Fruit fly (Drosophila melanogaster) S2 (cell line): Measurements from ENCODE around the gene AcCoAS.

Source experiments
- CG8478 ChIP-seq: fragments of >200 bp; optimal IDR thresholded peaks from 2 replicates; lab custom pipeline; 2018
- CTCF ChIP-seq, 2 experiments: fragments of >200 bp; optimal IDR thresholded peaks; 2 replicates each; lab custom pipeline; 2018

DNA sequence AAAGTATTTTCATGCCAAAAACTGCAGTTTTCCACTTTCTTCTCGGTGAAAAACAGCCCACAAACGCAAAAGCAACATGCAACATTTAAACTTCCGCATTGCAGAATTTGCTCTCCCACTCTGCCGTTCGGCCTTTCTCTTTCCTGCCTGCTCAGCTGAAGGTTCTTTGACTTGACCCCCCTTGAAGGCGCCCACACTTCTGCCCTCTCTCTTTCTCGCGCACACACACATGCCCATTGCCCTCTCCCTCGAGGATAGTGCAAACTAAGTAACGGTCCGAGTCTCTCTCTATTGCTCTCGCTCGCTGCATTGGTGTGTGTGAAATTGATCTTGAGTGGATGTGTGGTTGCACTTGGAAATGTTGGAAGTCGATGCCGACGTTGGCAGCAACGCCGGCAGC is 54.4 kb downstream of the AcCoAS start:
- no peak for TF ChIP-seq CTCF (optimal IDR thresholded peaks at IDR 0.05; lab: Kevin White, UChicago)
- no peak for TF ChIP-seq CG8478 (lab: Kevin White, UChicago)
